Worm (Caenorhabditis elegans) whole organism, late embryonic: ENCODE measurements around the gene jamp-1.
"Not testable (repeated sequence)": the region's sequence is repeated elsewhere in the genome, so short reads cannot be mapped to it uniquely, and the experiment has no call there.

Experiments used
- T23F11.4 ChIP-seq: fragments of 200-800 bp; sonication (Bioruptor generic); optimal IDR thresholded peaks from 2 replicates; lab custom pipeline; 2018; ENCODE audit warnings: mild to moderate bottlenecking, missing genetic modification characterization, missing compliant biosample characterization
- ama-1 ChIP-seq: fragments of 150-350 bp; optimal IDR thresholded peaks from 2 replicates; lab custom pipeline; 2014
- fkh-6 ChIP-seq: sonication (generic microtip); optimal IDR thresholded peaks from 2 replicates; lab custom pipeline; 2016; ENCODE audit warnings: missing genetic modification characterization, missing compliant biosample characterization
- gmeb-2 ChIP-seq: sonication (generic microtip); optimal IDR thresholded peaks from 2 replicates; lab custom pipeline; 2016; ENCODE audit warnings: missing genetic modification characterization, inconsistent platforms, missing compliant biosample characterization
- lin-11 ChIP-seq: fragments of 200-800 bp; sonication (Bioruptor generic); optimal IDR thresholded peaks from 2 replicates; lab custom pipeline; 2018; ENCODE audit warnings: mild to moderate bottlenecking, missing genetic modification characterization, missing compliant biosample characterization
- madf-2 ChIP-seq: sonication (generic microtip); optimal IDR thresholded peaks from 2 replicates; lab custom pipeline; 2017; ENCODE audit warnings: missing genetic modification characterization, missing compliant biosample characterization
- nhr-11 ChIP-seq: fragments of 150-350 bp; optimal IDR thresholded peaks from 2 replicates; lab custom pipeline; 2014; ENCODE audit warnings: missing biosample characterization, missing genetic modification characterization
- syd-9 ChIP-seq: sonication (generic microtip); optimal IDR thresholded peaks from 2 replicates; lab custom pipeline; 2016; ENCODE audit warnings: mild to moderate bottlenecking, missing genetic modification characterization, moderate library complexity, missing compliant biosample characterization
- tbx-2 ChIP-seq: sonication (generic microtip); optimal IDR thresholded peaks from 2 replicates; lab custom pipeline; 2016; ENCODE audit warnings: missing genetic modification characterization, missing compliant biosample characterization
- ttx-3 ChIP-seq: sonication (generic microtip); optimal IDR thresholded peaks from 2 replicates; lab custom pipeline; 2016; ENCODE audit warnings: missing genetic modification reagents, missing genetic modification characterization, missing compliant biosample characterization
- unc-55 ChIP-seq: sonication (generic microtip); optimal IDR thresholded peaks from 2 replicates; lab custom pipeline; 2017; ENCODE audit warnings: missing biosample characterization, missing genetic modification reagents, missing genetic modification characterization

DNA sequence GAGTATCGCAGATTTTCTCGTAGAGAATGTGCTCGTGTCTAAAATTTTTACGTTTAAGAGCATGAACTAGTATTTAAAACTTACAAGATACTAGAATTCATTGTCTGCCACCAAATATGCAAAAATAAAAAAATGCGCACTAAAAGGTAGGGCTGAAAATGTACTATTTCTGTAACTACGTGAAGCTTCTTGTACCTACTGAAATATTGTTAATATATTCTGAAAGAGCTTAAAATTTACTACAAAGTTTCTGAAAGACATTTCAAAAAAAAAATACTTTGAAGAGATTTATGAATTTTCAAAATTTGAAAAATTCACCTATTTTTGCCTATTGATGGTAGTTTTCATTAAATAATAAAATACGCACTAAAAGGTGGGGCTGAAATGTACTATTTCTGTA, 18.9 kb upstream of the jamp-1 start, which contains the start of gene fbxa-214:
- not testable (repeated sequence) for TF ChIP-seq ama-1; gmeb-2; syd-9 (tag; lab: Kevin White, UChicago); ttx-3 (tag; lab: Kevin White, UChicago); lin-11 (tag; lab: Kevin White, UChicago); T23F11.4 (GFP tag; lab: Kevin White, UChicago); unc-55 (GFP tag; lab: Kevin White, UChicago); tbx-2; fkh-6 (tag; lab: Kevin White, UChicago); madf-2 (tag; lab: Kevin White, UChicago); nhr-11 (tag; lab: Kevin White, UChicago)
